Worm (Caenorhabditis elegans): ENCODE data around the gene fbxl-3.

- TF ChIP-seq lin-39 (tag; optimal IDR thresholded peaks at IDR 0.05) = peak; percentile 79
- peak; percentile 86 for TF ChIP-seq nhr-43 (tag; optimal IDR thresholded peaks at IDR 0.05; ENCODE audit: poor library complexity, severe bottlenecking)
- TF ChIP-seq nhr-67 (tag; optimal IDR thresholded peaks at IDR 0.05) = no peak
- TF ChIP-seq nhr-237 (tag; optimal IDR thresholded peaks at IDR 0.05) = no peak
- peak; percentile 57 for TF ChIP-seq skn-1 (tag; optimal IDR thresholded peaks at IDR 0.05)
- peak; percentile 71 for TF ChIP-seq jun-1 (tag; optimal IDR thresholded peaks at IDR 0.05)
- TF ChIP-seq ztf-4 (tag; optimal IDR thresholded peaks at IDR 0.05) = peak; percentile 58
- no peak for TF ChIP-seq zag-1 (tag; optimal IDR thresholded peaks at IDR 0.05)
- no peak for TF ChIP-seq fos-1 (tag; optimal IDR thresholded peaks at IDR 0.05)
- TF ChIP-seq ama-1 (optimal IDR thresholded peaks at IDR 0.05) = peak; percentile 73
- no peak for TF ChIP-seq nhr-76 (tag; optimal IDR thresholded peaks at IDR 0.05)
- peak; percentile 61 for TF ChIP-seq R02D3.7 (tag; optimal IDR thresholded peaks at IDR 0.05)
- no peak for TF ChIP-seq fkh-10 (GFP tag; optimal IDR thresholded peaks at IDR 0.05)
- peak; percentile 5 for TF ChIP-seq aly-2 (tag; optimal IDR thresholded peaks at IDR 0.05)
Observed at ce11 chrII:5389831-5390323, 8.8 kb downstream of the fbxl-3 start, which contains the start of gene ndx-6.
